Worm (Caenorhabditis elegans) whole organism, L1 larva: ENCODE data around the gene gldi-5.

Experiments
- C16A3.4 ChIP-seq: fragments of 150-350 bp; optimal IDR thresholded peaks from 2 replicates; lab custom pipeline; 2014; ENCODE audit warnings: missing biosample characterization, missing genetic modification characterization
- C34B4.2 ChIP-seq: sonication (generic microtip); optimal IDR thresholded peaks from 2 replicates; lab custom pipeline; 2017; ENCODE audit warnings: mild to moderate bottlenecking, missing genetic modification characterization, missing compliant biosample characterization
- Y116A8C.19 ChIP-seq: sonication (generic microtip); optimal IDR thresholded peaks from 2 replicates; lab custom pipeline; 2016; ENCODE audit warnings: missing compliant biosample characterization, missing genetic modification characterization, borderline replicate concordance
- alr-1 ChIP-seq: fragments of 200-800 bp; sonication (Bioruptor generic); optimal IDR thresholded peaks from 2 replicates; lab custom pipeline; 2018; ENCODE audit warnings: borderline replicate concordance, mild to moderate bottlenecking, missing genetic modification characterization, missing compliant biosample characterization
- aly-2 ChIP-seq: fragments of 150-350 bp; optimal IDR thresholded peaks from 2 replicates; lab custom pipeline; 2014; ENCODE audit warnings: missing biosample characterization, missing genetic modification characterization
- ceh-63 ChIP-seq: fragments of 200-800 bp; sonication (Bioruptor generic); optimal IDR thresholded peaks from 2 replicates; lab custom pipeline; 2018; ENCODE audit warnings: mild to moderate bottlenecking, missing genetic modification characterization, missing compliant biosample characterization
- ceh-82 ChIP-seq, 3 experiments: fragments of 150-350 bp in 1 of 3; sonication (generic microtip) in 2 of 3; optimal IDR thresholded peaks; 2 replicates each; lab custom pipeline; 2014 to 2017; ENCODE audit warnings: missing biosample characterization in 3 of 3, missing genetic modification characterization in 3 of 3
- ceh-88 ChIP-seq: fragments of 200-800 bp; sonication (Bioruptor generic); IDR thresholded peaks from 2 replicates; pipeline ENCODE4 v1.3.6; 2022; ENCODE audit warnings: missing genetic modification characterization, missing compliant biosample characterization
- dsc-1 ChIP-seq: sonication (generic microtip); optimal IDR thresholded peaks from 2 replicates; lab custom pipeline; 2016; ENCODE audit warnings: mild to moderate bottlenecking, missing genetic modification characterization, missing compliant biosample characterization
- efl-3 ChIP-seq: fragments of 200-800 bp; sonication (Bioruptor generic); optimal IDR thresholded peaks from 2 replicates; lab custom pipeline; 2018; ENCODE audit warnings: mild to moderate bottlenecking, missing genetic modification characterization, missing compliant biosample characterization
- egl-13 ChIP-seq: sonication (generic microtip); optimal IDR thresholded peaks from 2 replicates; lab custom pipeline; 2016; ENCODE audit warnings: missing genotype, missing genetic modification reagents, missing genetic modification characterization, missing compliant biosample characterization
- elt-3 ChIP-seq, 6 experiments: fragments of 150-350 bp in 1 of 6; sonication (generic microtip); optimal IDR thresholded peaks; 2 replicates each; lab custom pipeline; 2017 to 2018; ENCODE audit warnings: missing biosample characterization in 6 of 6, missing genetic modification characterization in 6 of 6, inconsistent platforms in 1 of 6
- ets-5 ChIP-seq: fragments of 200-800 bp; sonication (Bioruptor generic); IDR thresholded peaks from 2 replicates; pipeline ENCODE4 v1.3.6; 2022; ENCODE audit warnings: missing genetic modification characterization, missing compliant biosample characterization
- fkh-10 ChIP-seq: sonication (generic microtip); optimal IDR thresholded peaks from 2 replicates; lab custom pipeline; 2017; ENCODE audit warnings: missing biosample characterization, missing genetic modification reagents, missing genetic modification characterization
- fkh-4 ChIP-seq: sonication (generic microtip); optimal IDR thresholded peaks from 2 replicates; lab custom pipeline; 2016; ENCODE audit warnings: missing compliant biosample characterization, missing genetic modification characterization, borderline replicate concordance
- fkh-8 ChIP-seq: sonication (generic microtip); optimal IDR thresholded peaks from 2 replicates; lab custom pipeline; 2016; ENCODE audit warnings: mild to moderate bottlenecking, missing genetic modification characterization, missing compliant biosample characterization
- fos-1 ChIP-seq: fragments of 150-350 bp; optimal IDR thresholded peaks from 2 replicates; lab custom pipeline; 2014; ENCODE audit warnings: missing biosample characterization, missing genetic modification characterization
- grh-1 ChIP-seq: fragments of 200-800 bp; sonication (Bioruptor generic); IDR thresholded peaks from 2 replicates; pipeline ENCODE4 v1.3.6; 2022; ENCODE audit warnings: missing genetic modification reagents, missing genetic modification characterization, missing compliant biosample characterization
- hlh-17 ChIP-seq: fragments of 200-800 bp; sonication (Bioruptor generic); optimal IDR thresholded peaks from 2 replicates; lab custom pipeline; 2018; ENCODE audit warnings: missing genetic modification characterization, mild to moderate bottlenecking, missing compliant biosample characterization, moderate library complexity, borderline replicate concordance
- hlh-4 ChIP-seq: sonication (generic microtip); optimal IDR thresholded peaks from 2 replicates; lab custom pipeline; 2016; ENCODE audit warnings: mild to moderate bottlenecking, missing genetic modification characterization, missing compliant biosample characterization
- jun-1 ChIP-seq: fragments of 150-350 bp; optimal IDR thresholded peaks from 2 replicates; lab custom pipeline; 2014; ENCODE audit warnings: missing biosample characterization, missing genetic modification reagents, missing genetic modification characterization
- lin-13 ChIP-seq: fragments of 150-350 bp; optimal IDR thresholded peaks from 2 replicates; lab custom pipeline; 2014; ENCODE audit warnings: missing biosample characterization, missing genetic modification reagents, missing genetic modification characterization
- lin-14 ChIP-seq: fragments of 200-800 bp; sonication (Bioruptor generic); optimal IDR thresholded peaks from 2 replicates; lab custom pipeline; 2018; ENCODE audit warnings: mild to moderate bottlenecking, missing genetic modification characterization, moderate library complexity, missing compliant biosample characterization
- lin-15B ChIP-seq: fragments of 150-350 bp; sonication (generic microtip); optimal IDR thresholded peaks from 3 replicates; lab custom pipeline; 2014; ENCODE audit warnings: missing biosample characterization, missing genetic modification characterization
- lin-35 ChIP-seq, 2 experiments: fragments of 150-350 bp; optimal IDR thresholded peaks; 2 replicates each; lab custom pipeline; 2014; ENCODE audit warnings: missing biosample characterization in 2 of 2, missing genetic modification characterization in 2 of 2, missing genetic modification reagents in 2 of 2
- lin-39 ChIP-seq: fragments of 150-350 bp; optimal IDR thresholded peaks from 2 replicates; lab custom pipeline; 2014; ENCODE audit warnings: missing biosample characterization, missing genetic modification reagents, missing genetic modification characterization
- mef-2 ChIP-seq: fragments of 150-350 bp; optimal IDR thresholded peaks from 2 replicates; lab custom pipeline; 2014; ENCODE audit warnings: missing biosample characterization, missing genetic modification characterization
- nhr-11 ChIP-seq: fragments of 150-350 bp; optimal IDR thresholded peaks from 2 replicates; lab custom pipeline; 2014; ENCODE audit warnings: missing biosample characterization, missing genetic modification characterization
- nhr-12 ChIP-seq: sonication (generic microtip); optimal IDR thresholded peaks from 2 replicates; lab custom pipeline; 2017; ENCODE audit warnings: missing biosample characterization, missing genetic modification characterization
- nhr-19 ChIP-seq: fragments of 200-800 bp; sonication (Bioruptor generic); conservative IDR thresholded peaks from 2 replicates; pipeline ENCODE4 v1.3.6; 2022; ENCODE audit warnings: missing genetic modification characterization, missing compliant biosample characterization
- nhr-20 ChIP-seq: sonication (generic microtip); optimal IDR thresholded peaks from 2 replicates; lab custom pipeline; 2016; ENCODE audit warnings: mild to moderate bottlenecking, missing genetic modification characterization, missing compliant biosample characterization
- nhr-237 ChIP-seq: fragments of 150-350 bp; optimal IDR thresholded peaks from 2 replicates; lab custom pipeline; 2014; ENCODE audit warnings: missing biosample characterization, missing genetic modification characterization
- nhr-47 ChIP-seq: sonication (generic microtip); optimal IDR thresholded peaks from 2 replicates; lab custom pipeline; 2016; ENCODE audit warnings: mild to moderate bottlenecking, missing genetic modification characterization, moderate library complexity, missing compliant biosample characterization
- nhr-71 ChIP-seq: sonication (generic microtip); optimal IDR thresholded peaks from 2 replicates; lab custom pipeline; 2016; ENCODE audit warnings: mild to moderate bottlenecking, missing genetic modification characterization, moderate library complexity, missing compliant biosample characterization
- nhr-76 ChIP-seq: sonication (generic microtip); optimal IDR thresholded peaks from 2 replicates; lab custom pipeline; 2017; ENCODE audit warnings: missing biosample characterization, missing genetic modification characterization
- nhr-85 ChIP-seq: sonication (generic microtip); peaks from one replicate; lab custom pipeline; 2016; ENCODE audit warnings: missing genetic modification characterization, inconsistent platforms, missing compliant biosample characterization
- nhr-90 ChIP-seq: sonication (generic microtip); optimal IDR thresholded peaks from 2 replicates; lab custom pipeline; 2016; ENCODE audit warnings: mild to moderate bottlenecking, missing genetic modification characterization, missing compliant biosample characterization; ENCODE audit not compliant: poor library complexity
- pax-3 ChIP-seq: fragments of 200-800 bp; sonication (Bioruptor generic); optimal IDR thresholded peaks from 2 replicates; lab custom pipeline; 2018; ENCODE audit warnings: mild to moderate bottlenecking, missing genetic modification characterization, moderate library complexity, missing compliant biosample characterization
- rnt-1 ChIP-seq: sonication (generic microtip); optimal IDR thresholded peaks from 2 replicates; lab custom pipeline; 2016; ENCODE audit warnings: mild to moderate bottlenecking, missing genetic modification characterization, moderate library complexity, missing compliant biosample characterization
- skn-1 ChIP-seq: fragments of 150-350 bp; optimal IDR thresholded peaks from 2 replicates; lab custom pipeline; 2014; ENCODE audit warnings: missing biosample characterization, missing genetic modification characterization
- sptf-1 ChIP-seq: fragments of 150-350 bp; optimal IDR thresholded peaks from 2 replicates; lab custom pipeline; 2014; ENCODE audit warnings: missing biosample characterization, missing genetic modification characterization
- sup-37 ChIP-seq: fragments of 200-800 bp; sonication (Bioruptor generic); optimal IDR thresholded peaks from 2 replicates; lab custom pipeline; 2018; ENCODE audit warnings: mild to moderate bottlenecking, missing genetic modification characterization, missing compliant biosample characterization
- swsn-7 ChIP-seq: sonication (generic microtip); optimal IDR thresholded peaks from 2 replicates; lab custom pipeline; 2016; ENCODE audit warnings: missing genetic modification characterization, missing compliant biosample characterization
- tlp-1 ChIP-seq: fragments of 150-350 bp; optimal IDR thresholded peaks from 2 replicates; lab custom pipeline; 2014; ENCODE audit warnings: missing biosample characterization, missing genetic modification characterization
- unc-130 ChIP-seq: fragments of 150-350 bp; optimal IDR thresholded peaks from 2 replicates; lab custom pipeline; 2017; ENCODE audit warnings: missing biosample characterization, missing genetic modification characterization, inconsistent platforms
- unc-30 ChIP-seq: sonication (generic microtip); optimal IDR thresholded peaks from 2 replicates; lab custom pipeline; 2017; ENCODE audit warnings: missing biosample characterization, missing genetic modification characterization
- unc-62 ChIP-seq: fragments of 150-350 bp; optimal IDR thresholded peaks from 2 replicates; lab custom pipeline; 2014; ENCODE audit warnings: missing biosample characterization, missing genetic modification reagents, missing genetic modification characterization
- unc-86 ChIP-seq: sonication (generic microtip); optimal IDR thresholded peaks from 2 replicates; lab custom pipeline; 2016; ENCODE audit warnings: missing genetic modification characterization, missing compliant biosample characterization
- vab-15 ChIP-seq: sonication (generic microtip); optimal IDR thresholded peaks from 2 replicates; lab custom pipeline; 2017; ENCODE audit warnings: missing genotype, mild to moderate bottlenecking, missing genetic modification characterization, missing compliant biosample characterization
- zag-1 ChIP-seq: fragments of 150-350 bp; optimal IDR thresholded peaks from 2 replicates; lab custom pipeline; 2014; ENCODE audit warnings: missing biosample characterization, missing genetic modification characterization
- zip-4 ChIP-seq: fragments of 200-800 bp; sonication (Bioruptor generic); optimal IDR thresholded peaks from 2 replicates; lab custom pipeline; 2018; ENCODE audit warnings: mild to moderate bottlenecking, missing genetic modification characterization, moderate library complexity, missing compliant biosample characterization

gldi-5 gene

DNA sequence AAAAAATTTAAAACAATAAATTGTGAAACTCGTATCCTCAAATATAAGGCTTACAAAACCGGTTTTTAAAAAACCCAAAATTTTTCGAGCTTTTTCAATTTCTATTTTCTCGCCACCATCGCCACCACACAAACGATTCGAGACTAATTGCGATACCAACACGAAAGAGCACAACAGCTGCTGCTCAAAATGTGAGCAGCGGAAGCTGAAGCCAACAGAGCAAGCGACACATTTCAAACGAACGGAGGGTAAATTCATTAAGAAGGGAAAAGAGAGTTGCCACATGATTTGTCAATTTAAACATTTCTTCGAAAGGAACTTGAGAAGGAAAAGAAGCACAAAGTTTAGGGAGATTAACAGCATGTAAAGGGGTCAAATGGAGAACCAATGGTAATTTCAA, 47.2 kb downstream of the gldi-5 start:
- TF ChIP-seq nhr-47: no peak
- TF ChIP-seq lin-14 (GFP tag; lab: Kevin White, UChicago): peak; percentile 47
- TF ChIP-seq, all 84 proteins: peak for 1

- TF ChIP-seq nhr-90 (tag; lab: Kevin White, UChicago) (no peak), Y116A8C.19 (tag; lab: Kevin White, UChicago) (no peak), fkh-4 (tag; lab: Kevin White, UChicago) (no peak), vab-15 (no peak), ceh-63 (no peak), efl-3 (GFP tag; lab: Kevin White, UChicago) (no peak), nhr-20 (peak; percentile 6), nhr-47 (peak; percentile 70), fkh-8 (tag; lab: Kevin White, UChicago) (peak; percentile 65), C16A3.4 (tag; lab: Kevin White, UChicago) (no peak), unc-86 (tag; lab: Kevin White, UChicago) (peak; percentile 79), nhr-71 (tag; lab: Kevin White, UChicago) (peak; percentile 78), nhr-19 (GFP tag; lab: Robert Waterston, UW) (peak; percentile 47), hlh-4 (tag; lab: Kevin White, UChicago) (no peak), zag-1 (tag; lab: Kevin White, UChicago) (no peak), aly-2 (tag; lab: Kevin White, UChicago) (no peak), lin-39 (tag; lab: Kevin White, UChicago) (no peak), dsc-1 (tag; lab: Kevin White, UChicago) (peak; percentile 71), swsn-7 (peak; percentile 76), mef-2 (peak; percentile 4), lin-13 (GFP tag; lab: Kevin White, UChicago) (peak; percentile 33), hlh-17 (GFP tag; lab: Kevin White, UChicago) (no peak), C34B4.2 (tag; lab: Kevin White, UChicago) (no peak), unc-30 (tag; lab: Kevin White, UChicago) (no peak), grh-1 (GFP tag; lab: Robert Waterston, UW) (0 out of 2 replicates have a peak, but pooled peaks have one; percentile 6), ets-5 (no peak), lin-15B (peak; percentile 38), jun-1 (tag; lab: Kevin White, UChicago) (peak; percentile 24), sptf-1 (tag; lab: Kevin White, UChicago) (no peak), fkh-10 (GFP tag; lab: Kevin White, UChicago) (peak; percentile 23), nhr-11 (no peak), ceh-88 (GFP tag; lab: Robert Waterston, UW) (no peak), unc-62 (GFP tag; lab: Kevin White, UChicago) (no peak), nhr-12 (no peak), sup-37 (GFP tag; lab: Kevin White, UChicago) (no peak), unc-130 (tag; lab: Kevin White, UChicago) (no peak), nhr-85 (tag; lab: Kevin White, UChicago) (no peak), skn-1 (peak; percentile 5), ceh-82 (tag; optimal IDR thresholded peaks at IDR 0.05; lab: Kevin White, UChicago) (peak; percentile 49 to 65 (median 55)), nhr-237 (tag; lab: Kevin White, UChicago) (no peak), fos-1 (tag; lab: Kevin White, UChicago) (peak; percentile 25), lin-35 (GFP tag; optimal IDR thresholded peaks at IDR 0.05; lab: Kevin White, UChicago) (peak in 1 of 2 experiments; percentile 28), lin-14 (GFP tag; lab: Kevin White, UChicago) (peak; percentile 89), zip-4 (no peak), rnt-1 (tag; lab: Kevin White, UChicago) (peak; percentile 79), tlp-1 (tag; lab: Kevin White, UChicago) (no peak), pax-3 (tag; lab: Kevin White, UChicago) (no peak), elt-3 (tag; optimal IDR thresholded peaks at IDR 0.05; lab: Kevin White, UChicago) (no peak), egl-13 (tag; lab: Kevin White, UChicago) (peak; percentile 78), nhr-76 (tag; lab: Kevin White, UChicago) (no peak), alr-1 (tag; lab: Kevin White, UChicago) (no peak)
These were observed 48.9 kb downstream of the gldi-5 start for ce11 chrIII:3677378-3677777.
